Fruit fly (Drosophila melanogaster) whole organism, embryonic: Measurements from ENCODE around the gene CG5355.

Source experiments
- Blimp-1 ChIP-seq: fragments of 200-800 bp; sonication (Bioruptor generic); optimal IDR thresholded peaks from 3 replicates; lab custom pipeline; 2018; ENCODE audit warnings: missing biosample characterization, missing genetic modification characterization, mild to moderate bottlenecking, moderate library complexity, missing genetic modification reagents
- Bteb2 ChIP-seq: fragments of 200-800 bp; sonication (Bioruptor generic); optimal IDR thresholded peaks from 2 replicates; lab custom pipeline; 2016; ENCODE audit warnings: missing biosample characterization, missing genetic modification characterization
- CG10565 ChIP-seq: fragments of 200-800 bp; sonication (Bioruptor generic); optimal IDR thresholded peaks from 3 replicates; lab custom pipeline; 2016; ENCODE audit warnings: missing biosample characterization, mild to moderate bottlenecking, missing genetic modification characterization
- CG11560 ChIP-seq: fragments of 200-800 bp; sonication (Bioruptor generic); IDR thresholded peaks from 3 replicates; pipeline ENCODE4 v1.3.6; 2022; ENCODE audit warnings: missing biosample characterization, missing genetic modification characterization
- CG14860 ChIP-seq: fragments of 200-800 bp; sonication (Bioruptor generic); IDR thresholded peaks from 3 replicates; pipeline ENCODE4 v1.3.6; 2022; ENCODE audit warnings: missing biosample characterization, missing genetic modification characterization; ENCODE audit not compliant: partially characterized antibody
- CG17328 ChIP-seq: fragments of 200-800 bp; sonication (Bioruptor generic); IDR thresholded peaks from 2 replicates; pipeline ENCODE4 v1.3.6; 2022; ENCODE audit warnings: missing biosample characterization, missing genetic modification characterization
- CG2116 ChIP-seq: fragments of 200-800 bp; sonication (Bioruptor generic); optimal IDR thresholded peaks from 3 replicates; lab custom pipeline; 2018; ENCODE audit warnings: missing biosample characterization, mild to moderate bottlenecking, missing genetic modification characterization
- CG30020 ChIP-seq: fragments of 200-800 bp; optimal IDR thresholded peaks from 2 replicates; lab custom pipeline; 2019; ENCODE audit warnings: missing biosample characterization, mild to moderate bottlenecking, missing genetic modification characterization, moderate library complexity
- CG31224 ChIP-seq: fragments of 200-800 bp; sonication (Bioruptor generic); IDR thresholded peaks from 2 replicates; pipeline ENCODE4 v1.3.6; 2022; ENCODE audit warnings: missing biosample characterization, missing genetic modification characterization
- CG31441 ChIP-seq: fragments of 200-800 bp; sonication (Bioruptor generic); IDR thresholded peaks from 2 replicates; pipeline ENCODE4 v1.3.6; 2022; ENCODE audit warnings: missing biosample characterization, missing genetic modification characterization
- CG3995 ChIP-seq: fragments of 200-800 bp; sonication (Bioruptor generic); optimal IDR thresholded peaks from 3 replicates; lab custom pipeline; 2016; ENCODE audit warnings: missing biosample characterization, missing genetic modification characterization
- CG43689 ChIP-seq: fragments of 200-800 bp; sonication (Bioruptor generic); IDR thresholded peaks from 2 replicates; pipeline ENCODE4 v1.3.6; 2022; ENCODE audit warnings: missing biosample characterization, missing genetic modification characterization
- CG6689 ChIP-seq: fragments of 200-800 bp; sonication (Bioruptor generic); IDR thresholded peaks from 2 replicates; pipeline ENCODE4 v1.3.6; 2022; ENCODE audit warnings: missing biosample characterization, missing genetic modification characterization
- CG7357 ChIP-seq: fragments of 200-800 bp; sonication (Bioruptor generic); IDR thresholded peaks from 3 replicates; pipeline ENCODE4 v1.3.6; 2022; ENCODE audit warnings: missing biosample characterization, missing genetic modification characterization
- CG9437 ChIP-seq: fragments of 200-800 bp; sonication (Bioruptor generic); optimal IDR thresholded peaks from 2 replicates; lab custom pipeline; 2018; ENCODE audit warnings: missing biosample characterization, mild to moderate bottlenecking, missing genetic modification characterization
- CG9609 ChIP-seq: fragments of 200-800 bp; sonication (Bioruptor generic); optimal IDR thresholded peaks from 3 replicates; lab custom pipeline; 2016; ENCODE audit warnings: missing biosample characterization, missing genetic modification characterization
- CkIIα-i1 ChIP-seq: fragments of 200-800 bp; sonication (Bioruptor generic); IDR thresholded peaks from 2 replicates; pipeline ENCODE4 v1.3.6; 2022; ENCODE audit warnings: missing biosample characterization, missing genetic modification characterization
- D ChIP-seq, 2 experiments: fragments of 200-800 bp in 1 of 2; fragments of >200 bp in 1 of 2; sonication (Bioruptor generic) in 1 of 2; optimal IDR thresholded peaks; 2 replicates in 1 of 2; 3 replicates in 1 of 2; lab custom pipeline; 2017; ENCODE audit warnings: mild to moderate bottlenecking in 1 of 2, missing biosample characterization in 1 of 2, missing genetic modification characterization in 1 of 2, missing genetic modification reagents in 1 of 2
- D19B ChIP-seq: fragments of 200-800 bp; sonication (Bioruptor generic); optimal IDR thresholded peaks from 2 replicates; lab custom pipeline; 2017; ENCODE audit warnings: missing biosample characterization, mild to moderate bottlenecking, missing genetic modification characterization
- Dll ChIP-seq: fragments of 200-800 bp; sonication (Bioruptor generic); IDR thresholded peaks from 4 replicates; pipeline ENCODE4 v1.3.6; 2022; ENCODE audit warnings: missing biosample characterization, missing genetic modification characterization; ENCODE audit not compliant: partially characterized antibody
- Fer1 ChIP-seq: fragments of 200-800 bp; sonication (Bioruptor generic); optimal IDR thresholded peaks from 2 replicates; lab custom pipeline; 2017; ENCODE audit warnings: missing biosample characterization, mild to moderate bottlenecking, missing genetic modification characterization
- H15 ChIP-seq: fragments of 200-800 bp; sonication (Bioruptor generic); IDR thresholded peaks from 3 replicates; pipeline ENCODE4 v1.3.6; 2022; ENCODE audit warnings: missing biosample characterization, missing genetic modification characterization
- HmgD ChIP-seq: fragments of 200-800 bp; sonication (Bioruptor generic); optimal IDR thresholded peaks from 3 replicates; lab custom pipeline; 2016; ENCODE audit warnings: missing biosample characterization, missing genetic modification characterization
- Hr3 ChIP-seq: fragments of 200-800 bp; sonication (Bioruptor generic); optimal IDR thresholded peaks from 3 replicates; lab custom pipeline; 2016; ENCODE audit warnings: missing biosample characterization, missing genetic modification characterization
- Pdp1 ChIP-seq, 2 experiments: fragments of 200-800 bp; sonication (Bioruptor generic); optimal IDR thresholded peaks; 3 replicates each; lab custom pipeline; 2016; ENCODE audit warnings: missing biosample characterization in 2 of 2, missing genetic modification characterization in 2 of 2, mild to moderate bottlenecking in 1 of 2, moderate library complexity in 1 of 2
- Six4 ChIP-seq: fragments of 200-800 bp; sonication (Bioruptor generic); optimal IDR thresholded peaks from 2 replicates; lab custom pipeline; 2016; ENCODE audit warnings: missing biosample characterization, missing genetic modification characterization
- Sox102F ChIP-seq: fragments of 200-800 bp; sonication (Bioruptor generic); optimal IDR thresholded peaks from 2 replicates; lab custom pipeline; 2018; ENCODE audit warnings: missing biosample characterization, mild to moderate bottlenecking, missing genetic modification characterization, moderate library complexity
- Ssrp ChIP-seq: fragments of 200-800 bp; sonication (Bioruptor generic); optimal IDR thresholded peaks from 2 replicates; lab custom pipeline; 2018; ENCODE audit warnings: missing biosample characterization, mild to moderate bottlenecking, missing genetic modification characterization, moderate library complexity
- YL-1 ChIP-seq: fragments of 200-800 bp; sonication (Bioruptor generic); optimal IDR thresholded peaks from 3 replicates; lab custom pipeline; 2017; ENCODE audit warnings: missing biosample characterization, mild to moderate bottlenecking, missing genetic modification characterization
- bbx ChIP-seq: fragments of 200-800 bp; sonication (Bioruptor generic); IDR thresholded peaks from 2 replicates; pipeline ENCODE4 v1.3.6; 2022; ENCODE audit warnings: missing biosample characterization, missing genetic modification characterization; ENCODE audit not compliant: partially characterized antibody
- corto ChIP-seq: fragments of 200-800 bp; sonication (Bioruptor generic); optimal IDR thresholded peaks from 2 replicates; lab custom pipeline; 2016; ENCODE audit warnings: missing biosample characterization, mild to moderate bottlenecking, missing genetic modification characterization, moderate library complexity
- dmrt11E ChIP-seq: fragments of 200-800 bp; sonication (Bioruptor generic); optimal IDR thresholded peaks from 3 replicates; lab custom pipeline; 2018; ENCODE audit warnings: missing biosample characterization, mild to moderate bottlenecking, missing genetic modification characterization, moderate library complexity
- dpn ChIP-seq, 2 experiments: fragments of 200-800 bp; sonication (Bioruptor generic); optimal IDR thresholded peaks; 3 replicates each; lab custom pipeline; 2016; ENCODE audit warnings: missing biosample characterization in 2 of 2, missing genetic modification characterization in 2 of 2
- gce ChIP-seq: fragments of 200-800 bp; sonication (Bioruptor generic); IDR thresholded peaks from 3 replicates; pipeline ENCODE4 v1.3.6; 2022; ENCODE audit warnings: missing biosample characterization, missing genetic modification characterization
- gcm ChIP-seq: fragments of 200-800 bp; sonication (Bioruptor generic); optimal IDR thresholded peaks from 2 replicates; lab custom pipeline; 2019; ENCODE audit warnings: missing biosample characterization, mild to moderate bottlenecking, missing genetic modification characterization, moderate library complexity
- gt ChIP-seq: fragments of 200-800 bp; sonication (Bioruptor generic); IDR thresholded peaks from 2 replicates; pipeline ENCODE4 v1.3.6; 2022; ENCODE audit warnings: missing biosample characterization, missing genetic modification characterization
- jigr1 ChIP-seq: fragments of 200-800 bp; sonication (Bioruptor generic); IDR thresholded peaks from 3 replicates; pipeline ENCODE4 v1.3.6; 2022; ENCODE audit warnings: missing biosample characterization, missing genetic modification characterization
- kni ChIP-seq: fragments of 200-800 bp; sonication (Bioruptor generic); optimal IDR thresholded peaks from 3 replicates; lab custom pipeline; 2017; ENCODE audit warnings: mild to moderate bottlenecking, missing biosample characterization, missing genetic modification reagents, missing genetic modification characterization
- odd ChIP-seq: fragments of 200-800 bp; sonication (Bioruptor generic); optimal IDR thresholded peaks from 2 replicates; lab custom pipeline; 2017; ENCODE audit warnings: missing biosample characterization, mild to moderate bottlenecking, missing genetic modification characterization
- otp ChIP-seq: fragments of 200-800 bp; sonication (Bioruptor generic); IDR thresholded peaks from 3 replicates; pipeline ENCODE4, ENCODE4 v1.3.6; 2022; ENCODE audit warnings: missing biosample characterization, missing genetic modification characterization
- peb ChIP-seq: fragments of 200-800 bp; sonication (Bioruptor generic); IDR thresholded peaks from 2 replicates; pipeline ENCODE4 v1.3.6; 2022; ENCODE audit warnings: missing biosample characterization, missing genetic modification characterization
- pnt ChIP-seq: fragments of 200-800 bp; sonication (Bioruptor generic); optimal IDR thresholded peaks from 3 replicates; lab custom pipeline; 2016; ENCODE audit warnings: missing biosample characterization, missing genetic modification characterization
- row ChIP-seq: fragments of 200-800 bp; sonication (Bioruptor generic); IDR thresholded peaks from 3 replicates; pipeline ENCODE4 v1.3.6; 2022; ENCODE audit warnings: missing biosample characterization, missing genetic modification characterization
- sisA ChIP-seq: fragments of 200-800 bp; sonication (Bioruptor generic); IDR thresholded peaks from 2 replicates; pipeline ENCODE4 v1.3.6; 2022; ENCODE audit warnings: missing biosample characterization, missing genetic modification characterization
- slp2 ChIP-seq: fragments of 200-800 bp; sonication (Bioruptor generic); optimal IDR thresholded peaks from 2 replicates; lab custom pipeline; 2016; ENCODE audit warnings: missing biosample characterization, missing genetic modification characterization
- sqz ChIP-seq: fragments of 200-800 bp; sonication (Bioruptor generic); optimal IDR thresholded peaks from 3 replicates; lab custom pipeline; 2018; ENCODE audit warnings: missing biosample characterization, mild to moderate bottlenecking, missing genetic modification characterization
- ssp ChIP-seq: fragments of 200-800 bp; sonication (Bioruptor generic); IDR thresholded peaks from 2 replicates; pipeline ENCODE4 v1.3.6; 2022; ENCODE audit warnings: missing biosample characterization, missing genetic modification characterization
- tll ChIP-seq, 2 experiments: fragments of 200-800 bp in 1 of 2; fragments of >200 bp in 1 of 2; sonication (Bioruptor generic) in 1 of 2; optimal IDR thresholded peaks; 2 replicates each; lab custom pipeline; 2017 to 2019; ENCODE audit warnings: missing biosample characterization in 2 of 2, missing genetic modification characterization in 2 of 2, mild to moderate bottlenecking in 1 of 2, moderate library complexity in 1 of 2
- unc-4 ChIP-seq: fragments of 200-800 bp; sonication (Bioruptor generic); IDR thresholded peaks from 2 replicates; pipeline ENCODE4 v1.3.6; 2022; ENCODE audit warnings: missing biosample characterization, missing genetic modification characterization; ENCODE audit not compliant: partially characterized antibody
- vvl ChIP-seq: fragments of 200-800 bp; sonication (Bioruptor generic); IDR thresholded peaks from 2 replicates; pipeline ENCODE4 v1.3.6; 2022; ENCODE audit warnings: missing biosample characterization, missing genetic modification characterization
- z ChIP-seq: fragments of 200-800 bp; sonication (Bioruptor generic); IDR thresholded peaks from 3 replicates; pipeline ENCODE4 v1.3.6; 2022; ENCODE audit warnings: missing biosample characterization, missing genetic modification characterization

CG5355 gene

dm6 chr2L:10396488-10396824, 16.8 kb downstream of the CG5355 start, which contains the start of gene Cnot4 (continued):
- TF ChIP-seq tll (GFP tag; optimal IDR thresholded peaks at IDR 0.05; lab: Kevin White, UChicago) = no peak
- no peak for TF ChIP-seq YL-1 (GFP tag; lab: Kevin White, UChicago)
- TF ChIP-seq vvl (GFP tag; lab: Robert Waterston, UW) = peak; percentile 14; the same call in 1 of the 2 replicates
- no peak for TF ChIP-seq CG10565 (GFP tag; lab: Kevin White, UChicago)
- no peak for TF ChIP-seq Pdp1 (GFP tag; optimal IDR thresholded peaks at IDR 0.05; lab: Kevin White, UChicago)
- TF ChIP-seq CG31441 (GFP tag; lab: Robert Waterston, UW) = peak; percentile 89; the same call in 1 of the 2 replicates
- TF ChIP-seq Hr3 (GFP tag; lab: Kevin White, UChicago) = peak; percentile 25
- TF ChIP-seq Dll (GFP tag; lab: Robert Waterston, UW) = peak; percentile 39; the same call in 2 of the 4 replicates
- TF ChIP-seq Blimp-1 (GFP tag; lab: Kevin White, UChicago) = no peak
- no peak for TF ChIP-seq odd (GFP tag; lab: Kevin White, UChicago)
- TF ChIP-seq Ssrp (tag; lab: Kevin White, UChicago) = no peak
- no peak for TF ChIP-seq kni
- peak; percentile 36 for TF ChIP-seq dmrt11E (tag; lab: Kevin White, UChicago)
- TF ChIP-seq gt (GFP tag; lab: Robert Waterston, UW) = no peak
- TF ChIP-seq CG30020 (tag; lab: Kevin White, UChicago) = peak; percentile 92
- no peak for TF ChIP-seq HmgD (GFP tag; lab: Kevin White, UChicago)
- TF ChIP-seq CG9437 = peak; percentile 35
- no peak for TF ChIP-seq CG43689 (GFP tag; lab: Robert Waterston, UW)
- no peak for TF ChIP-seq Fer1 (GFP tag; lab: Kevin White, UChicago)
- no peak for TF ChIP-seq ssp (GFP tag; lab: Robert Waterston, UW)
- TF ChIP-seq CG6689 (GFP tag; lab: Robert Waterston, UW) = no peak
- TF ChIP-seq z (GFP tag; lab: Robert Waterston, UW) = no peak
- no peak for TF ChIP-seq Sox102F (GFP tag; lab: Kevin White, UChicago)
- TF ChIP-seq slp2 (GFP tag; lab: Kevin White, UChicago) = no peak
- peak; percentile 97 for TF ChIP-seq CG11560
- no peak for TF ChIP-seq CG9609 (GFP tag; lab: Kevin White, UChicago)
- no peak for TF ChIP-seq D (optimal IDR thresholded peaks at IDR 0.05; lab: Kevin White, UChicago)
- no peak for TF ChIP-seq D (GFP tag; optimal IDR thresholded peaks at IDR 0.05; lab: Kevin White, UChicago)
- no peak for TF ChIP-seq CG7357 (GFP tag; lab: Robert Waterston, UW)
- peak; percentile 96 for TF ChIP-seq CG3995 (GFP tag; lab: Kevin White, UChicago)
- TF ChIP-seq CG2116 (GFP tag; lab: Kevin White, UChicago) = peak; percentile 97
- no peak for TF ChIP-seq corto
- TF ChIP-seq bbx = no peak
- no peak for TF ChIP-seq peb
- TF ChIP-seq H15 (GFP tag; lab: Robert Waterston, UW) = no peak
- no peak for TF ChIP-seq jigr1 (GFP tag; lab: Robert Waterston, UW)
- no peak for TF ChIP-seq pnt (GFP tag; lab: Kevin White, UChicago)
- no peak for TF ChIP-seq sqz (GFP tag; lab: Kevin White, UChicago)
- no peak for TF ChIP-seq CG31224 (GFP tag; lab: Robert Waterston, UW)
- TF ChIP-seq dpn (GFP tag; optimal IDR thresholded peaks at IDR 0.05; lab: Kevin White, UChicago) = no peak
- TF ChIP-seq gce (GFP tag; lab: Robert Waterston, UW) = no peak
- no peak for TF ChIP-seq gcm (GFP tag; lab: Kevin White, UChicago)
- TF ChIP-seq Bteb2 (GFP tag; lab: Kevin White, UChicago) = no peak
- no peak for TF ChIP-seq CkIIα-i1
- TF ChIP-seq CG14860 = no peak
- 0 out of 2 replicates have a peak, but pooled peaks have one; percentile 25 for TF ChIP-seq unc-4 (GFP tag; lab: Robert Waterston, UW)
- TF ChIP-seq CG17328 (GFP tag; lab: Robert Waterston, UW) = no peak
- no peak for TF ChIP-seq Six4 (GFP tag; lab: Kevin White, UChicago)
- peak; percentile 71 for TF ChIP-seq row
- TF ChIP-seq D19B (GFP tag; lab: Kevin White, UChicago) = no peak
- no peak for TF ChIP-seq otp (GFP tag; lab: Robert Waterston, UW)
- no peak for TF ChIP-seq sisA (GFP tag; lab: Robert Waterston, UW)
